Fruit fly (Drosophila melanogaster) Kc167 (cell line): Measurements from ENCODE around the gene Polr1B.
"Not testable (repeated sequence)": the region's sequence is repeated elsewhere in the genome, so short reads cannot be mapped to it uniquely, and the experiment has no call there.

Experiments used
- Sin3A ChIP-seq: fragments of >200 bp; optimal IDR thresholded peaks from 2 replicates; lab custom pipeline; 2018; ENCODE audit warnings: missing external identifiers
- h ChIP-seq: fragments of >200 bp; optimal IDR thresholded peaks from 3 replicates; lab custom pipeline; 2018; ENCODE audit warnings: missing external identifiers
- psq ChIP-seq: fragments of >200 bp; optimal IDR thresholded peaks from 2 replicates; lab custom pipeline; 2017; ENCODE audit warnings: missing external identifiers

- TF ChIP-seq psq, Sin3A, h (lab: Kevin White, UChicago): not testable (repeated sequence)
Measured at dm6 chr2L:455274-455673, 51.2 kb downstream of the Polr1B start, which contains the start of gene CG4133.
